Worm (Caenorhabditis elegans) whole organism, L3 larva: ENCODE measurements around the gene col-94.
"Not testable (repeated sequence)": the region's sequence is repeated elsewhere in the genome, so short reads cannot be mapped to it uniquely, and the experiment has no call there.

Experiments
- R02D3.7 ChIP-seq: fragments of 150-350 bp; optimal IDR thresholded peaks from 2 replicates; lab custom pipeline; 2014; ENCODE audit warnings: missing biosample characterization, missing genetic modification characterization
- ZK546.5 ChIP-seq: sonication (generic microtip); optimal IDR thresholded peaks from 2 replicates; lab custom pipeline; 2017; ENCODE audit warnings: missing biosample characterization, missing genetic modification characterization
- aly-2 ChIP-seq: fragments of 150-350 bp; optimal IDR thresholded peaks from 2 replicates; lab custom pipeline; 2014; ENCODE audit warnings: missing biosample characterization, missing genetic modification characterization
- ama-1 ChIP-seq: fragments of 150-350 bp; optimal IDR thresholded peaks from 2 replicates; lab custom pipeline; 2018
- ceh-16 ChIP-seq: sonication (generic microtip); optimal IDR thresholded peaks from 2 replicates; lab custom pipeline; 2017; ENCODE audit warnings: missing biosample characterization, missing genetic modification characterization
- ceh-28 ChIP-seq: fragments of 150-350 bp; optimal IDR thresholded peaks from 2 replicates; lab custom pipeline; 2014; ENCODE audit warnings: missing biosample characterization, missing genetic modification reagents, missing genetic modification characterization
- ceh-82 ChIP-seq: fragments of 150-350 bp; optimal IDR thresholded peaks from 2 replicates; lab custom pipeline; 2014; ENCODE audit warnings: missing biosample characterization, missing genetic modification characterization
- ceh-9 ChIP-seq: sonication (generic microtip); optimal IDR thresholded peaks from 2 replicates; lab custom pipeline; 2018; ENCODE audit warnings: missing biosample characterization, missing genetic modification characterization
- egl-27 ChIP-seq: sonication (generic microtip); optimal IDR thresholded peaks from 4 replicates; lab custom pipeline; 2017; ENCODE audit warnings: missing biosample characterization, missing genetic modification reagents, missing genetic modification characterization
- egl-5 ChIP-seq: fragments of 150-350 bp; optimal IDR thresholded peaks from 2 replicates; lab custom pipeline; 2017; ENCODE audit warnings: missing biosample characterization, missing genetic modification reagents, missing genetic modification characterization, inconsistent platforms
- elt-1 ChIP-seq: fragments of 150-350 bp; optimal IDR thresholded peaks from 2 replicates; lab custom pipeline; 2014; ENCODE audit warnings: missing biosample characterization, missing genetic modification characterization
- elt-2 ChIP-seq: sonication (generic microtip); optimal IDR thresholded peaks from 2 replicates; lab custom pipeline; 2016; ENCODE audit warnings: missing genetic modification reagents, mild to moderate bottlenecking, missing genetic modification characterization, missing compliant biosample characterization
- elt-3 ChIP-seq, 3 experiments: fragments of 150-350 bp in 1 of 3; sonication (generic microtip) in 2 of 3; optimal IDR thresholded peaks; 2 replicates in 2 of 3; 4 replicates in 1 of 3; lab custom pipeline; 2014 to 2017; ENCODE audit warnings: missing biosample characterization in 3 of 3, missing genetic modification characterization in 3 of 3
- fos-1 ChIP-seq: fragments of 150-350 bp; optimal IDR thresholded peaks from 2 replicates; lab custom pipeline; 2014; ENCODE audit warnings: missing biosample characterization, missing genetic modification characterization
- hmg-11 ChIP-seq: sonication (generic microtip); optimal IDR thresholded peaks from 2 replicates; lab custom pipeline; 2016; ENCODE audit warnings: missing genetic modification characterization, missing compliant biosample characterization
- jun-1 ChIP-seq: fragments of 150-350 bp; optimal IDR thresholded peaks from 2 replicates; lab custom pipeline; 2014; ENCODE audit warnings: missing biosample characterization, missing genetic modification reagents, missing genetic modification characterization
- lin-15B ChIP-seq: fragments of 150-350 bp; optimal IDR thresholded peaks from 2 replicates; lab custom pipeline; 2014; ENCODE audit warnings: missing biosample characterization, missing genetic modification characterization
- lsy-12 ChIP-seq: sonication (generic microtip); optimal IDR thresholded peaks from 2 replicates; lab custom pipeline; 2016; ENCODE audit warnings: mild to moderate bottlenecking, missing genetic modification characterization, missing compliant biosample characterization
- mdl-1 ChIP-seq: fragments of 150-350 bp; optimal IDR thresholded peaks from 2 replicates; lab custom pipeline; 2014; ENCODE audit warnings: missing biosample characterization, missing genetic modification characterization
- nfya-1 ChIP-seq: sonication (generic microtip); optimal IDR thresholded peaks from 2 replicates; lab custom pipeline; 2017; ENCODE audit warnings: missing genetic modification characterization, mild to moderate bottlenecking, missing compliant biosample characterization, antibody characterized with exemption, moderate library complexity; ENCODE audit not compliant: insufficient read depth
- nhr-11 ChIP-seq: fragments of 150-350 bp; optimal IDR thresholded peaks from 2 replicates; lab custom pipeline; 2014; ENCODE audit warnings: missing biosample characterization, missing genetic modification characterization
- nhr-23 ChIP-seq: fragments of 150-350 bp; optimal IDR thresholded peaks from 2 replicates; lab custom pipeline; 2014; ENCODE audit warnings: missing biosample characterization, missing genetic modification reagents, missing genetic modification characterization
- nhr-237 ChIP-seq: fragments of 150-350 bp; optimal IDR thresholded peaks from 2 replicates; lab custom pipeline; 2014; ENCODE audit warnings: missing biosample characterization, missing genetic modification characterization
- nhr-28 ChIP-seq: fragments of 150-350 bp; optimal IDR thresholded peaks from 2 replicates; lab custom pipeline; 2014; ENCODE audit warnings: missing biosample characterization, missing genetic modification characterization
- nhr-43 ChIP-seq: sonication (generic microtip); optimal IDR thresholded peaks from 2 replicates; lab custom pipeline; 2016; ENCODE audit warnings: mild to moderate bottlenecking, missing genetic modification characterization, missing compliant biosample characterization; ENCODE audit not compliant: poor library complexity, severe bottlenecking
- nhr-67 ChIP-seq: fragments of 150-350 bp; optimal IDR thresholded peaks from 2 replicates; lab custom pipeline; 2014; ENCODE audit warnings: missing biosample characterization, missing genetic modification characterization
- nhr-76 ChIP-seq: fragments of 150-350 bp; sonication (generic microtip); optimal IDR thresholded peaks from 5 replicates; lab custom pipeline; 2014; ENCODE audit warnings: missing biosample characterization, missing genetic modification characterization
- pha-4 ChIP-seq: fragments of 150-350 bp; optimal IDR thresholded peaks from 2 replicates; lab custom pipeline; 2014; ENCODE audit warnings: missing biosample characterization, missing genetic modification reagents, missing genetic modification characterization
- pqm-1 ChIP-seq: fragments of 150-350 bp; optimal IDR thresholded peaks from 2 replicates; lab custom pipeline; 2017; ENCODE audit warnings: missing biosample characterization, missing genetic modification characterization, inconsistent platforms
- sea-2 ChIP-seq: fragments of 150-350 bp; sonication (generic microtip); optimal IDR thresholded peaks from 4 replicates; lab custom pipeline; 2014; ENCODE audit warnings: missing biosample characterization, missing genetic modification reagents, missing genetic modification characterization
- skn-1 ChIP-seq: fragments of 150-350 bp; optimal IDR thresholded peaks from 2 replicates; lab custom pipeline; 2014; ENCODE audit warnings: missing biosample characterization, missing genetic modification characterization
- unc-39 ChIP-seq: sonication (generic microtip); optimal IDR thresholded peaks from 4 replicates; lab custom pipeline; 2017; ENCODE audit warnings: missing biosample characterization, missing genetic modification characterization
- unc-62 ChIP-seq: fragments of 150-350 bp; sonication (generic microtip); optimal IDR thresholded peaks from 4 replicates; lab custom pipeline; 2014; ENCODE audit warnings: missing biosample characterization, missing genetic modification reagents, missing genetic modification characterization
- zag-1 ChIP-seq: fragments of 150-350 bp; optimal IDR thresholded peaks from 2 replicates; lab custom pipeline; 2014; ENCODE audit warnings: missing biosample characterization, missing genetic modification characterization
- ztf-11 ChIP-seq: fragments of 150-350 bp; optimal IDR thresholded peaks from 2 replicates; lab custom pipeline; 2014; ENCODE audit warnings: missing biosample characterization, missing genetic modification characterization
- ztf-4 ChIP-seq: fragments of 150-350 bp; optimal IDR thresholded peaks from 2 replicates; lab custom pipeline; 2014; ENCODE audit warnings: missing biosample characterization, missing genetic modification characterization

Gene col-94

DNA sequence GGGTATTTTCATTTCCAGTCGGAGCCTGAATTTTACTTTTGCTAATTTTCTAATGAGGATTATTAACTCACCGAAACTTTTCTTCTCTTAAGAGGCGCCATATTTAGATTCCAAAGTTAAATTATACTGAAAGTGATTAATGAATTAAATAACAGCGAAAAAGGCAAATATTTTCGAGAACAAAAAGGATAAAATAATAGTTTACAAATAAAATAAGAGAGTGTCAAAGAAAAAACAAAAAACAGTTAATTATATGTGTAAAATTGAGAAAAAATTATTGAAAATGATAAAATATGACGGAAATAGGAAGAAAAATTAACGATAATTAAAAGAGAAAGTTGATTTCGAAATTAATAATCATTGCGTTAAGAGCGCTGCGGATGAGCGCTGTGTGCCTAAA, 41.7 kb upstream of the col-94 start, which contains the start of gene Y48A6B.8:
Gene Y48A6B.8 (minus strand): TSS at position 101 of the 400 bp plus-strand sequence.
- not testable (repeated sequence) for TF ChIP-seq lin-15B (tag; lab: Kevin White, UChicago); ceh-9; ceh-82 (tag; lab: Kevin White, UChicago)
- TF ChIP-seq, all 47 proteins: peak for 0; not testable (repeated sequence) for 47

ce11 chrIII:11026516-11027048, 38.9 kb upstream of the col-94 start, which contains the start of gene Y48A6B.7:
Gene Y48A6B.7, minus strand, starts transcription at chrIII:11026566.
- TF ChIP-seq nhr-67, result no peak
- TF ChIP-seq nhr-237, result no peak
- no peak for TF ChIP-seq egl-5 (tag; lab: Kevin White, UChicago)
- peak; percentile 36 for TF ChIP-seq skn-1 (tag; lab: Kevin White, UChicago)
- TF ChIP-seq pqm-1 (tag; lab: Kevin White, UChicago), result peak; percentile 99
- TF ChIP-seq mdl-1 (tag; lab: Kevin White, UChicago), result no peak
- no peak for TF ChIP-seq ceh-9
- TF ChIP-seq pha-4, result peak; percentile 70
- no peak for TF ChIP-seq sea-2 (GFP tag; lab: Kevin White, UChicago)
- TF ChIP-seq nfya-1 (tag; lab: Kevin White, UChicago), result peak; percentile 13
- no peak for TF ChIP-seq elt-3 (tag; optimal IDR thresholded peaks at IDR 0.05; lab: Kevin White, UChicago)
- TF ChIP-seq lsy-12 (tag; lab: Kevin White, UChicago), result no peak
- TF ChIP-seq R02D3.7 (tag; lab: Kevin White, UChicago), result no peak
- no peak for TF ChIP-seq egl-27 (tag; lab: Kevin White, UChicago)
- no peak for TF ChIP-seq aly-2 (tag; lab: Kevin White, UChicago)
- TF ChIP-seq elt-1, result no peak
- no peak for TF ChIP-seq unc-39 (tag; lab: Kevin White, UChicago)
- no peak for TF ChIP-seq nhr-76 (tag; lab: Kevin White, UChicago)
- TF ChIP-seq jun-1, result peak; percentile 20
- TF ChIP-seq elt-2 (tag; lab: Kevin White, UChicago), result peak; percentile 100
- no peak for TF ChIP-seq ceh-16
- no peak for TF ChIP-seq ztf-11 (tag; lab: Kevin White, UChicago)
- TF ChIP-seq ceh-28 (tag; lab: Kevin White, UChicago), result no peak
- TF ChIP-seq ZK546.5 (tag; lab: Kevin White, UChicago), result no peak
- TF ChIP-seq ztf-4 (tag; lab: Kevin White, UChicago), result no peak
- TF ChIP-seq lin-15B (tag; lab: Kevin White, UChicago), result no peak
- TF ChIP-seq, all 47 proteins: peak for 6

ce11 chrIII:11025138-11025537, 37.5 kb upstream of the col-94 start:
- TF ChIP-seq ceh-28 (tag; lab: Kevin White, UChicago), result no peak
- TF ChIP-seq ceh-9, result no peak
- no peak for TF ChIP-seq elt-3 (tag; optimal IDR thresholded peaks at IDR 0.05; lab: Kevin White, UChicago)
- TF ChIP-seq unc-62 (GFP tag; lab: Kevin White, UChicago), result no peak
- TF ChIP-seq mdl-1 (tag; lab: Kevin White, UChicago), result no peak
- TF ChIP-seq ZK546.5 (tag; lab: Kevin White, UChicago), result no peak
- no peak for TF ChIP-seq lin-15B (tag; lab: Kevin White, UChicago)
- no peak for TF ChIP-seq fos-1 (tag; lab: Kevin White, UChicago)
- TF ChIP-seq pqm-1 (tag; lab: Kevin White, UChicago), result no peak
- TF ChIP-seq zag-1 (tag; lab: Kevin White, UChicago), result no peak
- no peak for TF ChIP-seq elt-1
- TF ChIP-seq nhr-28, result no peak
- no peak for TF ChIP-seq hmg-11 (tag; lab: Kevin White, UChicago)
- TF ChIP-seq egl-5 (tag; lab: Kevin White, UChicago), result no peak
- TF ChIP-seq ama-1, result no peak
- TF ChIP-seq nhr-237, result no peak
- TF ChIP-seq ceh-16, result no peak

- TF ChIP-seq ztf-4 (tag; lab: Kevin White, UChicago) (no peak), nhr-23 (no peak), elt-3 (tag; optimal IDR thresholded peaks at IDR 0.05; lab: Kevin White, UChicago) (no peak), nhr-11 (tag; lab: Kevin White, UChicago) (no peak), elt-1 (no peak), hmg-11 (tag; lab: Kevin White, UChicago) (no peak), nhr-43 (tag; lab: Kevin White, UChicago) (no peak), ceh-9 (no peak), ceh-82 (tag; lab: Kevin White, UChicago) (no peak), egl-27 (tag; lab: Kevin White, UChicago) (no peak), aly-2 (tag; lab: Kevin White, UChicago) (no peak)
Observed at ce11 chrIII:11022278-11022677, 34.6 kb upstream of the col-94 start.
